Fruit fly (Drosophila melanogaster) whole organism, wandering third instar larva: ENCODE results near the gene CG31751.

Experiments used
- Abd-B ChIP-seq: fragments of >200 bp; optimal IDR thresholded peaks from 2 replicates; lab custom pipeline; 2017; ENCODE audit warnings: missing biosample characterization, missing genetic modification characterization
- GATAd ChIP-seq: sonication (Bioruptor generic); optimal IDR thresholded peaks from 2 replicates; lab custom pipeline; 2016; ENCODE audit warnings: missing biosample characterization, missing genetic modification characterization
- Hr78 ChIP-seq: fragments of >200 bp; optimal IDR thresholded peaks from 2 replicates; lab custom pipeline; 2017; ENCODE audit warnings: missing biosample characterization, missing genetic modification characterization
- Myc ChIP-seq: fragments of >200 bp; optimal IDR thresholded peaks from 2 replicates; lab custom pipeline; 2017
- OdsH ChIP-seq: fragments of 200-800 bp; sonication (Bioruptor generic); optimal IDR thresholded peaks from 2 replicates; lab custom pipeline; 2016; ENCODE audit warnings: missing biosample characterization, mild to moderate bottlenecking, missing genetic modification characterization
- dsf ChIP-seq: sonication (Bioruptor generic); optimal IDR thresholded peaks from 2 replicates; lab custom pipeline; 2016; ENCODE audit warnings: missing biosample characterization, missing genetic modification characterization, borderline replicate concordance
- foxo ChIP-seq, 2 experiments: fragments of 200-800 bp; sonication (Bioruptor generic); optimal IDR thresholded peaks; 2 replicates in 1 of 2; 3 replicates in 1 of 2; lab custom pipeline; 2016 to 2017; ENCODE audit warnings: missing biosample characterization in 2 of 2, missing genetic modification characterization in 2 of 2
- fru ChIP-seq: fragments of 200-800 bp; sonication (Bioruptor generic); optimal IDR thresholded peaks from 3 replicates; lab custom pipeline; 2016; ENCODE audit warnings: missing biosample characterization, mild to moderate bottlenecking, missing genetic modification characterization
- h ChIP-seq: fragments of 200-800 bp; sonication (Bioruptor generic); optimal IDR thresholded peaks from 3 replicates; lab custom pipeline; 2016; ENCODE audit warnings: missing biosample characterization, mild to moderate bottlenecking, missing genetic modification characterization
- pan ChIP-seq: fragments of >200 bp; optimal IDR thresholded peaks from 2 replicates; lab custom pipeline; 2017
- psq ChIP-seq: fragments of 200-800 bp; sonication (Bioruptor generic); optimal IDR thresholded peaks from 3 replicates; lab custom pipeline; 2017; ENCODE audit warnings: missing biosample characterization, mild to moderate bottlenecking, missing genetic modification characterization, moderate library complexity
- sage ChIP-seq: fragments of 200-800 bp; sonication (Bioruptor generic); optimal IDR thresholded peaks from 2 replicates; lab custom pipeline; 2016; ENCODE audit warnings: missing biosample characterization, mild to moderate bottlenecking, missing genetic modification characterization
- usp ChIP-seq: fragments of >200 bp; optimal IDR thresholded peaks from 2 replicates; lab custom pipeline; 2017; ENCODE audit warnings: missing biosample characterization, missing genetic modification characterization

- TF ChIP-seq fru (no peak), OdsH (GFP tag; lab: Kevin White, UChicago) (no peak), usp (GFP tag; lab: Kevin White, UChicago) (no peak), psq (GFP tag; lab: Kevin White, UChicago) (no peak), Myc (no peak), dsf (no peak), Hr78 (GFP tag; lab: Kevin White, UChicago) (no peak), h (GFP tag; lab: Kevin White, UChicago) (no peak), pan (lab: Kevin White, UChicago) (no peak), GATAd (GFP tag; lab: Kevin White, UChicago) (no peak), sage (GFP tag; lab: Kevin White, UChicago) (no peak), foxo (GFP tag; optimal IDR thresholded peaks at IDR 0.05; lab: Kevin White, UChicago) (no peak), Abd-B (GFP tag; lab: Kevin White, UChicago) (no peak)
Observed at dm6 chr2L:18732291-18732690, 55.3 kb downstream of the CG31751 start, which contains the start of gene CG10348.
